Fruit fly (Drosophila melanogaster) whole organism, embryonic: ENCODE data around the gene CG17470.

ENCODE experiments used
- Adf1 ChIP-seq: fragments of 200-800 bp; sonication (Bioruptor generic); IDR thresholded peaks from 2 replicates; pipeline ENCODE4 v1.3.6; 2022; ENCODE audit warnings: missing biosample characterization, missing genetic modification characterization
- Atf6 ChIP-seq: fragments of 200-800 bp; sonication (Bioruptor generic); IDR thresholded peaks from 2 replicates; pipeline ENCODE4 v1.3.6; 2022; ENCODE audit warnings: missing biosample characterization, missing genetic modification characterization
- CG10462 ChIP-seq: fragments of 200-800 bp; sonication (Bioruptor generic); optimal IDR thresholded peaks from 2 replicates; lab custom pipeline; 2016; ENCODE audit warnings: missing biosample characterization, missing genetic modification characterization
- CG10959 ChIP-seq: fragments of 200-800 bp; sonication (Bioruptor generic); IDR thresholded peaks from 2 replicates; pipeline ENCODE4 v1.3.6; 2022; ENCODE audit warnings: missing biosample characterization, missing genetic modification characterization
- CG11695 ChIP-seq: fragments of 200-800 bp; sonication (Bioruptor generic); IDR thresholded peaks from 3 replicates; pipeline ENCODE4 v1.3.6; 2022; ENCODE audit warnings: missing biosample characterization, missing genetic modification characterization
- CG12744 ChIP-seq: fragments of 200-800 bp; sonication (Bioruptor generic); optimal IDR thresholded peaks from 2 replicates; lab custom pipeline; 2016; ENCODE audit warnings: missing biosample characterization, missing genetic modification characterization
- CG13296 ChIP-seq: fragments of 200-800 bp; sonication (Bioruptor generic); optimal IDR thresholded peaks from 3 replicates; lab custom pipeline; 2018; ENCODE audit warnings: missing biosample characterization, mild to moderate bottlenecking, missing genetic modification characterization
- CG17359 ChIP-seq: fragments of 200-800 bp; sonication (Bioruptor generic); optimal IDR thresholded peaks from 3 replicates; lab custom pipeline; 2018; ENCODE audit warnings: missing biosample characterization, mild to moderate bottlenecking, missing genetic modification characterization, moderate library complexity
- CG17385 ChIP-seq: fragments of 200-800 bp; sonication (Bioruptor generic); optimal IDR thresholded peaks from 3 replicates; lab custom pipeline; 2018; ENCODE audit warnings: missing biosample characterization, mild to moderate bottlenecking, missing genetic modification characterization
- CG18262 ChIP-seq: fragments of 200-800 bp; optimal IDR thresholded peaks from 3 replicates; lab custom pipeline; 2019; ENCODE audit warnings: missing biosample characterization, mild to moderate bottlenecking, missing genetic modification characterization, moderate library complexity
- CG18476 ChIP-seq: fragments of 200-800 bp; sonication (Bioruptor generic); optimal IDR thresholded peaks from 2 replicates; lab custom pipeline; 2016; ENCODE audit warnings: missing biosample characterization, mild to moderate bottlenecking, missing genetic modification characterization
- CG30020 ChIP-seq: fragments of 200-800 bp; optimal IDR thresholded peaks from 2 replicates; lab custom pipeline; 2019; ENCODE audit warnings: missing biosample characterization, mild to moderate bottlenecking, missing genetic modification characterization, moderate library complexity
- CG30403 ChIP-seq: fragments of 200-800 bp; sonication (Bioruptor generic); optimal IDR thresholded peaks from 3 replicates; lab custom pipeline; 2016; ENCODE audit warnings: missing biosample characterization, missing genetic modification characterization
- CG8765 ChIP-seq: fragments of 200-800 bp; sonication (Bioruptor generic); IDR thresholded peaks from 2 replicates; pipeline ENCODE4 v1.3.6; 2022; ENCODE audit warnings: missing biosample characterization, missing genetic modification characterization
- CG9437 ChIP-seq: fragments of 200-800 bp; sonication (Bioruptor generic); optimal IDR thresholded peaks from 2 replicates; lab custom pipeline; 2018; ENCODE audit warnings: missing biosample characterization, mild to moderate bottlenecking, missing genetic modification characterization
- CG9817 ChIP-seq: fragments of 200-800 bp; sonication (Bioruptor generic); optimal IDR thresholded peaks from 2 replicates; lab custom pipeline; 2018; ENCODE audit warnings: missing biosample characterization, mild to moderate bottlenecking, missing genetic modification characterization, moderate library complexity
- ERR ChIP-seq: fragments of 200-800 bp; sonication (Bioruptor generic); optimal IDR thresholded peaks from 2 replicates; lab custom pipeline; 2016; ENCODE audit warnings: missing biosample characterization, missing genetic modification characterization
- Fer2 ChIP-seq: fragments of 200-800 bp; sonication (Bioruptor generic); optimal IDR thresholded peaks from 2 replicates; lab custom pipeline; 2018; ENCODE audit warnings: missing biosample characterization, mild to moderate bottlenecking, missing genetic modification characterization, moderate library complexity
- Fer3 ChIP-seq: fragments of 200-800 bp; sonication (Bioruptor generic); optimal IDR thresholded peaks from 2 replicates; lab custom pipeline; 2018; ENCODE audit warnings: missing biosample characterization, mild to moderate bottlenecking, missing genetic modification characterization, moderate library complexity
- Hr39 ChIP-seq: fragments of >200 bp; optimal IDR thresholded peaks from 2 replicates; lab custom pipeline; 2017
- MBD-R2 ChIP-seq: fragments of 200-800 bp; sonication (Bioruptor generic); IDR thresholded peaks from 2 replicates; pipeline ENCODE4 v1.3.6; 2022; ENCODE audit warnings: missing biosample characterization, missing genetic modification characterization
- Mad ChIP-seq: fragments of 200-800 bp; sonication (Bioruptor generic); optimal IDR thresholded peaks from 2 replicates; lab custom pipeline; 2016; ENCODE audit warnings: missing biosample characterization, missing genetic modification characterization
- NfI ChIP-seq: fragments of 200-800 bp; sonication (Bioruptor generic); optimal IDR thresholded peaks from 3 replicates; lab custom pipeline; 2018; ENCODE audit warnings: missing biosample characterization, mild to moderate bottlenecking, missing genetic modification characterization, moderate library complexity
- Scr ChIP-seq: fragments of 200-800 bp; sonication (Bioruptor generic); IDR thresholded peaks from 2 replicates; pipeline ENCODE4 v1.3.6; 2022; ENCODE audit warnings: missing biosample characterization, missing genetic modification characterization; ENCODE audit not compliant: partially characterized antibody
- Sox100B ChIP-seq: fragments of 200-800 bp; sonication (Bioruptor generic); optimal IDR thresholded peaks from 3 replicates; lab custom pipeline; 2018; ENCODE audit warnings: missing biosample characterization, mild to moderate bottlenecking, missing genetic modification characterization
- Sry-δ ChIP-seq: fragments of 200-800 bp; sonication (Bioruptor generic); optimal IDR thresholded peaks from 2 replicates; lab custom pipeline; 2016; ENCODE audit warnings: missing biosample characterization, missing genetic modification characterization
- Trl ChIP-seq, 3 experiments: fragments of >200 bp in 2 of 3; fragments of 200-800 bp in 1 of 3; sonication (Bioruptor generic) in 1 of 3; optimal IDR thresholded peaks; 2 replicates in 1 of 3; 3 replicates in 2 of 3; lab custom pipeline; 2016 to 2017; ENCODE audit warnings: missing biosample characterization in 1 of 3, missing genetic modification characterization in 1 of 3
- Xrp1 ChIP-seq: fragments of 200-800 bp; sonication (Bioruptor generic); IDR thresholded peaks from 2 replicates; pipeline ENCODE4 v1.3.6; 2022; ENCODE audit warnings: missing biosample characterization, missing genetic modification characterization
- al ChIP-seq: fragments of 200-800 bp; sonication (Bioruptor generic); IDR thresholded peaks from 2 replicates; pipeline ENCODE4 v1.3.6; 2022; ENCODE audit warnings: missing biosample characterization, missing genetic modification characterization
- ara ChIP-seq: fragments of 200-800 bp; sonication (Bioruptor generic); IDR thresholded peaks from 2 replicates; pipeline ENCODE4 v1.3.6; 2022; ENCODE audit warnings: missing biosample characterization, missing genetic modification characterization
- ase ChIP-seq: fragments of 200-800 bp; sonication (Bioruptor generic); IDR thresholded peaks from 3 replicates; pipeline ENCODE4 v1.3.6; 2022; ENCODE audit warnings: missing biosample characterization, missing genetic modification characterization
- bab2 ChIP-seq: fragments of 200-800 bp; sonication (Bioruptor generic); optimal IDR thresholded peaks from 2 replicates; lab custom pipeline; 2016; ENCODE audit warnings: missing biosample characterization, missing genetic modification characterization
- chn ChIP-seq: fragments of 200-800 bp; sonication (Bioruptor generic); optimal IDR thresholded peaks from 2 replicates; lab custom pipeline; 2016; ENCODE audit warnings: missing biosample characterization, missing genetic modification characterization
- danr ChIP-seq: fragments of 200-800 bp; sonication (Bioruptor generic); IDR thresholded peaks from 2 replicates; pipeline ENCODE4 v1.3.6; 2022; ENCODE audit warnings: missing biosample characterization, missing genetic modification characterization
- dati ChIP-seq: fragments of 200-800 bp; sonication (Bioruptor generic); IDR thresholded peaks from 2 replicates; pipeline ENCODE4 v1.3.6; 2022; ENCODE audit warnings: missing biosample characterization, missing genetic modification characterization
- dpn ChIP-seq, 2 experiments: fragments of 200-800 bp; sonication (Bioruptor generic); optimal IDR thresholded peaks; 3 replicates each; lab custom pipeline; 2016; ENCODE audit warnings: missing biosample characterization in 2 of 2, missing genetic modification characterization in 2 of 2
- fd102C ChIP-seq: fragments of 200-800 bp; sonication (Bioruptor generic); optimal IDR thresholded peaks from 2 replicates; lab custom pipeline; 2018; ENCODE audit warnings: missing biosample characterization, mild to moderate bottlenecking, missing genetic modification characterization, moderate library complexity
- ftz-f1 ChIP-seq: fragments of 200-800 bp; sonication (Bioruptor generic); optimal IDR thresholded peaks from 2 replicates; lab custom pipeline; 2016; ENCODE audit warnings: missing biosample characterization, missing genetic modification characterization
- gfzf ChIP-seq: fragments of 200-800 bp; sonication (Bioruptor generic); optimal IDR thresholded peaks from 2 replicates; lab custom pipeline; 2016; ENCODE audit warnings: missing biosample characterization, mild to moderate bottlenecking, missing genetic modification characterization, moderate library complexity
- her ChIP-seq: fragments of 200-800 bp; sonication (Bioruptor generic); optimal IDR thresholded peaks from 2 replicates; lab custom pipeline; 2016; ENCODE audit warnings: missing biosample characterization, missing genetic modification characterization
- kay ChIP-seq: fragments of 200-800 bp; sonication (Bioruptor generic); optimal IDR thresholded peaks from 2 replicates; lab custom pipeline; 2016; ENCODE audit warnings: missing biosample characterization, missing genetic modification characterization
- ken ChIP-seq: fragments of 200-800 bp; sonication (Bioruptor generic); IDR thresholded peaks from 3 replicates; pipeline ENCODE4 v1.3.6; 2022; ENCODE audit warnings: missing biosample characterization, missing genetic modification characterization
- lola ChIP-seq, 3 experiments: fragments of >200 bp in 2 of 3; fragments of 200-800 bp in 1 of 3; sonication (Bioruptor generic) in 1 of 3; optimal IDR thresholded peaks; 2 replicates each; lab custom pipeline; 2017 to 2019; ENCODE audit warnings: missing biosample characterization in 3 of 3, missing genetic modification characterization in 3 of 3, mild to moderate bottlenecking in 1 of 3, moderate library complexity in 1 of 3
- onecut ChIP-seq: fragments of 200-800 bp; sonication (Bioruptor generic); IDR thresholded peaks from 2 replicates; pipeline ENCODE4 v1.3.6; 2022; ENCODE audit warnings: missing biosample characterization, missing genetic modification characterization
- ranshi ChIP-seq: fragments of 200-800 bp; sonication (Bioruptor generic); IDR thresholded peaks from 2 replicates; pipeline ENCODE4 v1.3.6; 2022; ENCODE audit warnings: missing biosample characterization, missing genetic modification characterization
- sens ChIP-seq: fragments of 200-800 bp; sonication (Bioruptor generic); peaks from one replicate; lab custom pipeline; 2016; ENCODE audit warnings: missing biosample characterization, missing genetic modification characterization
- slbo ChIP-seq: fragments of 200-800 bp; sonication (Bioruptor generic); IDR thresholded peaks from 2 replicates; pipeline ENCODE4 v1.3.6; 2022; ENCODE audit warnings: missing biosample characterization, missing genetic modification characterization
- slp2 ChIP-seq: fragments of 200-800 bp; sonication (Bioruptor generic); optimal IDR thresholded peaks from 2 replicates; lab custom pipeline; 2016; ENCODE audit warnings: missing biosample characterization, missing genetic modification characterization
- stwl ChIP-seq: fragments of 200-800 bp; sonication (Bioruptor generic); optimal IDR thresholded peaks from 3 replicates; lab custom pipeline; 2018; ENCODE audit warnings: missing biosample characterization, mild to moderate bottlenecking, missing genetic modification characterization, moderate library complexity
- tgo ChIP-seq: fragments of 200-800 bp; sonication (Bioruptor generic); IDR thresholded peaks from 3 replicates; pipeline ENCODE4 v1.3.6; 2022; ENCODE audit warnings: missing biosample characterization, missing genetic modification characterization
- zfh1 ChIP-seq: fragments of 200-800 bp; sonication (Bioruptor generic); IDR thresholded peaks from 3 replicates; pipeline ENCODE4 v1.3.6; 2022; ENCODE audit warnings: missing biosample characterization, missing genetic modification characterization

Gene CG17470

DNA sequence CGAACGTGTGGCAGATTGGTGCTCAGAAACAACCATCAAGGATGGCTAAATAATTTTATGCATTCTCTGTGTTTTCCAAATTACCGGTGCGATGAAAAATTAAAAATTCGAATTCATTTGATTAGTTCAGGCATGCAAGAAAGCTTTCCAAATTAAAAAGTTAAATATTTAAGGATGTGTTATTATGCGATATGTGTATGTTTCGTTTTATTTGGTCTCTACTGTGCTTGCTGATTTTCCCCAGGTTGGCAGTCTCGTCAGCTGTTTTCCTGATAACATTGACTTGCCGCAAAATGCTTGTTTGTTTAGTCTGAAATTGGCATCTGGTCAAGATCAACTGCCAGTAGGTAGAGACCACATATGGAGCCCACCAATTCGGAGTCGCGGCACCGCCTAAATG, 6.8 kb upstream of the CG17470 start, which contains the start of gene CG2611 (continued):
- no peak for TF ChIP-seq Trl (optimal IDR thresholded peaks at IDR 0.05; lab: Kevin White, UChicago)
- TF ChIP-seq Trl (GFP tag; optimal IDR thresholded peaks at IDR 0.05; lab: Kevin White, UChicago) = peak; percentile 71
- peak; percentile 31 for TF ChIP-seq ftz-f1 (GFP tag; lab: Kevin White, UChicago)
- peak; percentile 30 for TF ChIP-seq CG17385 (GFP tag; lab: Kevin White, UChicago)
- TF ChIP-seq al = peak; percentile 49; the same call in 1 of the 2 replicates
- TF ChIP-seq Atf6 = peak; percentile 53; the same call in 1 of the 2 replicates
- peak; percentile 28; the same call in 1 of the 2 replicates for TF ChIP-seq onecut (GFP tag; lab: Robert Waterston, UW)
- 0 out of 2 replicates have a peak, but pooled peaks have one; percentile 35 for TF ChIP-seq Scr (GFP tag; lab: Robert Waterston, UW)
- TF ChIP-seq zfh1 = peak; percentile 61
- peak; percentile 36 for TF ChIP-seq NfI
- peak; percentile 36 for TF ChIP-seq CG13296 (GFP tag; lab: Kevin White, UChicago)
- TF ChIP-seq CG12744 (GFP tag; lab: Kevin White, UChicago) = peak; percentile 22
- no peak for TF ChIP-seq CG10959
- peak; percentile 45 for TF ChIP-seq bab2 (GFP tag; lab: Kevin White, UChicago)
- TF ChIP-seq ase (GFP tag; lab: Robert Waterston, UW) = peak; percentile 38; the same call in 1 of the 3 replicates
- peak; percentile 8 for TF ChIP-seq gfzf
- TF ChIP-seq CG9817 (tag; lab: Kevin White, UChicago) = peak; percentile 34
- peak; percentile 93 for TF ChIP-seq sens (GFP tag; lab: Kevin White, UChicago)
- no peak for TF ChIP-seq danr (GFP tag; lab: Robert Waterston, UW)
- TF ChIP-seq Fer2 (tag; lab: Kevin White, UChicago) = no peak
- peak; percentile 48 for TF ChIP-seq chn
- no peak for TF ChIP-seq CG9437 (GFP tag; lab: Kevin White, UChicago)
- peak; percentile 15 for TF ChIP-seq stwl
- TF ChIP-seq tgo (GFP tag; lab: Robert Waterston, UW) = peak; percentile 42; the same call in 1 of the 3 replicates
- TF ChIP-seq ranshi (GFP tag; lab: Robert Waterston, UW) = no peak
- no peak for TF ChIP-seq fd102C (GFP tag; lab: Kevin White, UChicago)
- TF ChIP-seq Mad (GFP tag; lab: Kevin White, UChicago) = peak; percentile 34
- peak; percentile 26 for TF ChIP-seq slp2 (GFP tag; lab: Kevin White, UChicago)
- peak; percentile 61 for TF ChIP-seq CG30403 (GFP tag; lab: Kevin White, UChicago)
- TF ChIP-seq MBD-R2 (GFP tag; lab: Robert Waterston, UW) = peak; percentile 97
- TF ChIP-seq Sox100B (GFP tag; lab: Kevin White, UChicago) = no peak
- peak; percentile 29 for TF ChIP-seq her (GFP tag; lab: Kevin White, UChicago)
- peak in 1 of 3 experiments; percentile 35 for TF ChIP-seq lola (GFP tag; optimal IDR thresholded peaks at IDR 0.05; lab: Kevin White, UChicago)
- no peak; the same call in 1 of the 2 replicates for TF ChIP-seq CG8765 (GFP tag; lab: Robert Waterston, UW)
- TF ChIP-seq ara (GFP tag; lab: Robert Waterston, UW) = no peak
- peak; percentile 36 for TF ChIP-seq Fer3 (tag; lab: Kevin White, UChicago)
- TF ChIP-seq Hr39 = no peak
- TF ChIP-seq CG10462 (GFP tag; lab: Kevin White, UChicago) = peak; percentile 12
- peak; percentile 45 for TF ChIP-seq CG18262 (tag; lab: Kevin White, UChicago)
- TF ChIP-seq Sry-δ = peak; percentile 55
- TF ChIP-seq CG18476 (GFP tag; lab: Kevin White, UChicago) = peak; percentile 44
- TF ChIP-seq CG30020 (tag; lab: Kevin White, UChicago) = no peak
- peak; percentile 9 for TF ChIP-seq kay (GFP tag; lab: Kevin White, UChicago)
- TF ChIP-seq slbo (GFP tag; lab: Robert Waterston, UW) = peak; percentile 76; the same call in 1 of the 2 replicates
- 0 out of 2 replicates have a peak, but pooled peaks have one; percentile 42 for TF ChIP-seq dati (GFP tag; lab: Robert Waterston, UW)
- TF ChIP-seq dpn (GFP tag; optimal IDR thresholded peaks at IDR 0.05; lab: Kevin White, UChicago) = peak; percentile 38 to 41
- peak; percentile 56 for TF ChIP-seq Xrp1 (GFP tag; lab: Robert Waterston, UW)
- no peak; the same call in 1 of the 2 replicates for TF ChIP-seq Adf1 (GFP tag; lab: Robert Waterston, UW)
- TF ChIP-seq ken = 0 out of 3 replicates have a peak, but pooled peaks have one; percentile 38
- TF ChIP-seq CG11695 (GFP tag; lab: Robert Waterston, UW) = 0 out of 3 replicates have a peak, but pooled peaks have one; percentile 39
- TF ChIP-seq CG17359 (tag; lab: Kevin White, UChicago) = peak; percentile 1
- TF ChIP-seq ERR = peak; percentile 7
